Fruit fly (Drosophila melanogaster) whole organism, embryonic: Measurements from ENCODE around the gene CG4025.

Experiments
- CG10147 ChIP-seq: fragments of 200-800 bp; sonication (Bioruptor generic); optimal IDR thresholded peaks from 2 replicates; lab custom pipeline; 2019; ENCODE audit warnings: missing biosample characterization, mild to moderate bottlenecking, missing genetic modification characterization, moderate library complexity
- CG12104 ChIP-seq: fragments of 200-800 bp; sonication (Bioruptor generic); optimal IDR thresholded peaks from 3 replicates; lab custom pipeline; 2016; ENCODE audit warnings: missing biosample characterization, missing genetic modification characterization
- CG12155 ChIP-seq: fragments of 200-800 bp; sonication (Bioruptor generic); optimal IDR thresholded peaks from 3 replicates; lab custom pipeline; 2016; ENCODE audit warnings: missing biosample characterization, missing genetic modification characterization
- CG14667 ChIP-seq: fragments of 200-800 bp; sonication (Bioruptor generic); IDR thresholded peaks from 2 replicates; pipeline ENCODE4 v1.3.6; 2022; ENCODE audit warnings: missing biosample characterization, missing genetic modification characterization
- CG1529 ChIP-seq: fragments of 200-800 bp; sonication (Bioruptor generic); optimal IDR thresholded peaks from 3 replicates; lab custom pipeline; 2018; ENCODE audit warnings: missing biosample characterization, missing genetic modification characterization
- CG15514 ChIP-seq: fragments of 200-800 bp; sonication (Bioruptor generic); optimal IDR thresholded peaks from 3 replicates; lab custom pipeline; 2017; ENCODE audit warnings: missing biosample characterization, missing genetic modification characterization, mild to moderate bottlenecking, moderate library complexity, missing genetic modification reagents
- CG15601 ChIP-seq: fragments of 200-800 bp; sonication (Bioruptor generic); optimal IDR thresholded peaks from 3 replicates; lab custom pipeline; 2019; ENCODE audit warnings: missing biosample characterization, mild to moderate bottlenecking, missing genetic modification characterization, moderate library complexity
- CG17612 ChIP-seq: fragments of 200-800 bp; sonication (Bioruptor generic); IDR thresholded peaks from 2 replicates; pipeline ENCODE4 v1.3.6; 2022; ENCODE audit warnings: missing biosample characterization, missing genetic modification characterization
- CG2116 ChIP-seq: fragments of 200-800 bp; sonication (Bioruptor generic); optimal IDR thresholded peaks from 3 replicates; lab custom pipeline; 2018; ENCODE audit warnings: missing biosample characterization, mild to moderate bottlenecking, missing genetic modification characterization
- CG2889 ChIP-seq: fragments of 200-800 bp; sonication (Bioruptor generic); IDR thresholded peaks from 3 replicates; pipeline ENCODE4 v1.3.6; 2022; ENCODE audit warnings: missing biosample characterization, missing genetic modification characterization
- CG32767 ChIP-seq: fragments of 200-800 bp; sonication (Bioruptor generic); IDR thresholded peaks from 2 replicates; pipeline ENCODE4 v1.3.6; 2022; ENCODE audit warnings: missing biosample characterization, missing genetic modification characterization
- CG3281 ChIP-seq: fragments of 200-800 bp; sonication (Bioruptor generic); optimal IDR thresholded peaks from 3 replicates; lab custom pipeline; 2017; ENCODE audit warnings: missing biosample characterization, mild to moderate bottlenecking, missing genetic modification characterization
- CG3838 ChIP-seq: fragments of 200-800 bp; sonication (Bioruptor generic); optimal IDR thresholded peaks from 3 replicates; lab custom pipeline; 2016; ENCODE audit warnings: missing biosample characterization, missing genetic modification characterization
- CG3847 ChIP-seq: fragments of 200-800 bp; sonication (Bioruptor generic); IDR thresholded peaks from 2 replicates; pipeline ENCODE4 v1.3.6; 2022; ENCODE audit warnings: missing biosample characterization, missing genetic modification characterization
- CG5245 ChIP-seq: fragments of 200-800 bp; sonication (Bioruptor generic); optimal IDR thresholded peaks from 3 replicates; lab custom pipeline; 2016; ENCODE audit warnings: missing biosample characterization, missing genetic modification characterization
- CG6272 ChIP-seq: fragments of 200-800 bp; sonication (Bioruptor generic); IDR thresholded peaks from 2 replicates; pipeline ENCODE4 v1.3.6; 2022; ENCODE audit warnings: missing biosample characterization, missing genetic modification characterization
- CG7928 ChIP-seq: fragments of 200-800 bp; sonication (Bioruptor generic); optimal IDR thresholded peaks from 2 replicates; lab custom pipeline; 2017; ENCODE audit warnings: missing biosample characterization, mild to moderate bottlenecking, missing genetic modification characterization
- CG8478 ChIP-seq: fragments of >200 bp; optimal IDR thresholded peaks from 2 replicates; lab custom pipeline; 2018
- CG9437 ChIP-seq: fragments of 200-800 bp; sonication (Bioruptor generic); optimal IDR thresholded peaks from 2 replicates; lab custom pipeline; 2018; ENCODE audit warnings: missing biosample characterization, mild to moderate bottlenecking, missing genetic modification characterization
- Camta ChIP-seq: fragments of 200-800 bp; sonication (Bioruptor generic); optimal IDR thresholded peaks from 2 replicates; lab custom pipeline; 2016; ENCODE audit warnings: missing biosample characterization, missing genetic modification characterization
- Doc3 ChIP-seq: fragments of 200-800 bp; sonication (Bioruptor generic); IDR thresholded peaks from 3 replicates; pipeline ENCODE4 v1.3.6; 2022; ENCODE audit warnings: missing biosample characterization, missing genetic modification characterization; ENCODE audit not compliant: partially characterized antibody
- H15 ChIP-seq: fragments of 200-800 bp; sonication (Bioruptor generic); IDR thresholded peaks from 3 replicates; pipeline ENCODE4 v1.3.6; 2022; ENCODE audit warnings: missing biosample characterization, missing genetic modification characterization
- Max ChIP-seq: fragments of 200-800 bp; sonication (Bioruptor generic); optimal IDR thresholded peaks from 2 replicates; lab custom pipeline; 2016; ENCODE audit warnings: missing biosample characterization, mild to moderate bottlenecking, missing genetic modification characterization
- Myb ChIP-seq: fragments of 200-800 bp; sonication (Bioruptor generic); optimal IDR thresholded peaks from 2 replicates; lab custom pipeline; 2016; ENCODE audit warnings: missing biosample characterization, missing genetic modification characterization
- NC2α ChIP-seq: fragments of 200-800 bp; sonication (Bioruptor generic); optimal IDR thresholded peaks from 2 replicates; lab custom pipeline; 2016; ENCODE audit warnings: missing biosample characterization, missing genetic modification characterization
- NFAT ChIP-seq: fragments of 200-800 bp; sonication (Bioruptor generic); IDR thresholded peaks from 2 replicates; pipeline ENCODE4 v1.3.6; 2022; ENCODE audit warnings: missing biosample characterization, missing genetic modification characterization
- Oaz ChIP-seq: fragments of 200-800 bp; sonication (Bioruptor generic); IDR thresholded peaks from 2 replicates; pipeline ENCODE4 v1.3.6; 2022; ENCODE audit warnings: missing biosample characterization, missing genetic modification characterization
- Ravus ChIP-seq: fragments of 200-800 bp; sonication (Bioruptor generic); IDR thresholded peaks from 2 replicates; pipeline ENCODE4 v1.3.6; 2022; ENCODE audit warnings: missing biosample characterization, missing genetic modification characterization
- Sin3A ChIP-seq: fragments of >200 bp; optimal IDR thresholded peaks from 2 replicates; lab custom pipeline; 2018
- Spps ChIP-seq: fragments of 200-800 bp; sonication (Bioruptor generic); optimal IDR thresholded peaks from 2 replicates; lab custom pipeline; 2018; ENCODE audit warnings: missing biosample characterization, mild to moderate bottlenecking, missing genetic modification characterization
- ap ChIP-seq: fragments of 200-800 bp; sonication (Bioruptor generic); IDR thresholded peaks from 2 replicates; pipeline ENCODE4 v1.3.6; 2022; ENCODE audit warnings: missing biosample characterization, missing genetic modification characterization
- ara ChIP-seq: fragments of 200-800 bp; sonication (Bioruptor generic); IDR thresholded peaks from 2 replicates; pipeline ENCODE4 v1.3.6; 2022; ENCODE audit warnings: missing biosample characterization, missing genetic modification characterization
- fd102C ChIP-seq: fragments of 200-800 bp; sonication (Bioruptor generic); optimal IDR thresholded peaks from 2 replicates; lab custom pipeline; 2018; ENCODE audit warnings: missing biosample characterization, mild to moderate bottlenecking, missing genetic modification characterization, moderate library complexity
- fd3F ChIP-seq: fragments of 200-800 bp; sonication (Bioruptor generic); optimal IDR thresholded peaks from 2 replicates; lab custom pipeline; 2018; ENCODE audit warnings: missing biosample characterization, mild to moderate bottlenecking, missing genetic modification characterization, moderate library complexity
- fd64A ChIP-seq: fragments of 200-800 bp; sonication (Bioruptor generic); optimal IDR thresholded peaks from 3 replicates; lab custom pipeline; 2018; ENCODE audit warnings: missing biosample characterization, mild to moderate bottlenecking, missing genetic modification characterization
- ftz-f1 ChIP-seq: fragments of 200-800 bp; sonication (Bioruptor generic); optimal IDR thresholded peaks from 2 replicates; lab custom pipeline; 2016; ENCODE audit warnings: missing biosample characterization, missing genetic modification characterization
- hbn ChIP-seq: fragments of 200-800 bp; sonication (Bioruptor generic); IDR thresholded peaks from 2 replicates; pipeline ENCODE4 v1.3.6; 2022; ENCODE audit warnings: missing biosample characterization, missing genetic modification characterization; ENCODE audit not compliant: partially characterized antibody
- kay ChIP-seq: fragments of 200-800 bp; sonication (Bioruptor generic); optimal IDR thresholded peaks from 2 replicates; lab custom pipeline; 2016; ENCODE audit warnings: missing biosample characterization, missing genetic modification characterization
- lov ChIP-seq, 2 experiments: fragments of 200-800 bp in 1 of 2; fragments of >200 bp in 1 of 2; sonication (Bioruptor generic) in 1 of 2; IDR thresholded peaks in 1 of 2; optimal IDR thresholded peaks in 1 of 2; 2 replicates in 1 of 2; 3 replicates in 1 of 2; pipeline versions ENCODE4 v1.3.6 to Lab custom; 2017 to 2022; ENCODE audit warnings: missing biosample characterization in 1 of 2, missing genetic modification characterization in 1 of 2
- otp ChIP-seq: fragments of 200-800 bp; sonication (Bioruptor generic); IDR thresholded peaks from 3 replicates; pipeline ENCODE4, ENCODE4 v1.3.6; 2022; ENCODE audit warnings: missing biosample characterization, missing genetic modification characterization
- sc ChIP-seq, 3 experiments: fragments of >200 bp in 2 of 3; fragments of 200-800 bp in 1 of 3; sonication (Bioruptor generic) in 1 of 3; optimal IDR thresholded peaks; 2 replicates in 2 of 3; 3 replicates in 1 of 3; lab custom pipeline; 2017; ENCODE audit warnings: mild to moderate bottlenecking in 1 of 3, missing biosample characterization in 1 of 3, missing genetic modification characterization in 1 of 3, missing genetic modification reagents in 1 of 3
- sim ChIP-seq: fragments of 200-800 bp; sonication (Bioruptor generic); IDR thresholded peaks from 2 replicates; pipeline ENCODE4 v1.3.6; 2022; ENCODE audit warnings: missing biosample characterization, missing genetic modification characterization
- slou ChIP-seq: fragments of 200-800 bp; sonication (Bioruptor generic); optimal IDR thresholded peaks from 3 replicates; lab custom pipeline; 2016; ENCODE audit warnings: missing biosample characterization, missing genetic modification characterization
- slp2 ChIP-seq: fragments of 200-800 bp; sonication (Bioruptor generic); optimal IDR thresholded peaks from 2 replicates; lab custom pipeline; 2016; ENCODE audit warnings: missing biosample characterization, missing genetic modification characterization
- so ChIP-seq: fragments of 200-800 bp; sonication (Bioruptor generic); IDR thresholded peaks from 3 replicates; pipeline ENCODE4 v1.3.6; 2022; ENCODE audit warnings: missing biosample characterization, missing genetic modification characterization
- ssp ChIP-seq: fragments of 200-800 bp; sonication (Bioruptor generic); IDR thresholded peaks from 2 replicates; pipeline ENCODE4 v1.3.6; 2022; ENCODE audit warnings: missing biosample characterization, missing genetic modification characterization
- tap ChIP-seq: fragments of 200-800 bp; optimal IDR thresholded peaks from 3 replicates; lab custom pipeline; 2019; ENCODE audit warnings: missing biosample characterization, mild to moderate bottlenecking, missing genetic modification characterization, moderate library complexity
- ttk ChIP-seq: fragments of 200-800 bp; sonication (Bioruptor generic); IDR thresholded peaks from 2 replicates; pipeline ENCODE4 v2.1.2; 2022; ENCODE audit warnings: missing biosample characterization, missing genetic modification characterization
- usp ChIP-seq: fragments of >200 bp; optimal IDR thresholded peaks from 2 replicates; lab custom pipeline; 2017; ENCODE audit warnings: missing biosample characterization, missing genetic modification characterization
- vfl ChIP-seq: fragments of 200-800 bp; sonication (Bioruptor generic); optimal IDR thresholded peaks from 2 replicates; lab custom pipeline; 2016; ENCODE audit warnings: missing biosample characterization, missing genetic modification characterization
- zfh1 ChIP-seq: fragments of 200-800 bp; sonication (Bioruptor generic); IDR thresholded peaks from 3 replicates; pipeline ENCODE4 v1.3.6; 2022; ENCODE audit warnings: missing biosample characterization, missing genetic modification characterization

Gene CG4025

dm6 chrX:2080367-2080927 is 3.7 kb downstream of the CG4025 start, which contains the start of the genes CG16903 and Unc-76 (continued):
- TF ChIP-seq lov (optimal IDR thresholded peaks at IDR 0.05; lab: Kevin White, UChicago) (no peak), lov (GFP tag; IDR thresholded peaks at IDR 0.05; lab: Robert Waterston, UW) (no peak), sim (GFP tag; lab: Robert Waterston, UW) (no peak), CG7928 (peak; percentile 66), CG6272 (GFP tag; lab: Robert Waterston, UW) (no peak), fd64A (GFP tag; lab: Kevin White, UChicago) (peak; percentile 31), NFAT (peak; percentile 24; the same call in 1 of the 2 replicates), CG2889 (no peak), CG5245 (GFP tag; lab: Kevin White, UChicago) (no peak), vfl (no peak), CG1529 (GFP tag; lab: Kevin White, UChicago) (no peak), NC2α (GFP tag; lab: Kevin White, UChicago) (no peak), CG15601 (tag; lab: Kevin White, UChicago) (peak; percentile 78), Sin3A (lab: Kevin White, UChicago) (peak; percentile 77), CG8478 (no peak), CG3281 (GFP tag; lab: Kevin White, UChicago) (peak; percentile 36), ap (GFP tag; lab: Robert Waterston, UW) (no peak), Camta (GFP tag; lab: Kevin White, UChicago) (no peak), slou (GFP tag; lab: Kevin White, UChicago) (no peak), CG12155 (GFP tag; lab: Kevin White, UChicago) (peak; percentile 24), Spps (tag; lab: Kevin White, UChicago) (peak; percentile 17), Doc3 (no peak; the same call in 2 of the 3 replicates), zfh1 (GFP tag; lab: Robert Waterston, UW) (peak; percentile 46; the same call in 1 of the 3 replicates), ftz-f1 (peak; percentile 70), fd3F (GFP tag; lab: Kevin White, UChicago) (no peak), CG14667 (GFP tag; lab: Robert Waterston, UW) (no peak), ara (no peak), ttk (GFP tag; lab: Robert Waterston, UW) (peak; percentile 22; the same call in 1 of the 2 replicates), so (GFP tag; lab: Robert Waterston, UW) (peak; percentile 26; the same call in 1 of the 3 replicates), Ravus (no peak), ssp (GFP tag; lab: Robert Waterston, UW) (peak; percentile 34; the same call in 1 of the 2 replicates), Oaz (GFP tag; lab: Robert Waterston, UW) (no peak), Max (no peak), CG17612 (no peak), otp (GFP tag; lab: Robert Waterston, UW) (no peak), kay (GFP tag; lab: Kevin White, UChicago) (no peak), CG32767 (GFP tag; lab: Robert Waterston, UW) (no peak), CG3847 (GFP tag; lab: Robert Waterston, UW) (peak; percentile 84), usp (GFP tag; lab: Kevin White, UChicago) (no peak), tap (peak; percentile 28), CG2116 (peak; percentile 97), CG15514 (GFP tag; lab: Kevin White, UChicago) (peak; percentile 85), CG10147 (GFP tag; lab: Kevin White, UChicago) (peak; percentile 9), CG3838 (no peak), fd102C (no peak), H15 (GFP tag; lab: Robert Waterston, UW) (no peak), hbn (peak; percentile 42; the same call in 1 of the 2 replicates), CG12104 (GFP tag; lab: Kevin White, UChicago) (no peak), CG9437 (GFP tag; lab: Kevin White, UChicago) (no peak), slp2 (no peak), Myb (GFP tag; lab: Kevin White, UChicago) (peak; percentile 82), sc (optimal IDR thresholded peaks at IDR 0.05; lab: Kevin White, UChicago) (no peak), sc (GFP tag; optimal IDR thresholded peaks at IDR 0.05; lab: Kevin White, UChicago) (no peak)
